Fruit fly (Drosophila melanogaster): Measurements from ENCODE around the gene Cf2.

- no peak for TF ChIP-seq Myc (optimal IDR thresholded peaks at IDR 0.05)
- TF ChIP-seq h (optimal IDR thresholded peaks at IDR 0.05) = no peak
- no peak for TF ChIP-seq insv (optimal IDR thresholded peaks at IDR 0.05)
- no peak for TF ChIP-seq Sin3A (optimal IDR thresholded peaks at IDR 0.05)
- no peak for TF ChIP-seq ttk (optimal IDR thresholded peaks at IDR 0.05)
- TF ChIP-seq psq (optimal IDR thresholded peaks at IDR 0.05) = no peak
Measured at dm6 chr2L:4854822-4855221, 28.1 kb downstream of the Cf2 start.
